Fruit fly (Drosophila melanogaster): Measurements from ENCODE around the gene Pdk1.

Gene Pdk1

dm6 chr3L:165981-166788 is 36.9 kb downstream of the Pdk1 start (continued):
- no peak for TF ChIP-seq CG8765 (GFP tag; IDR thresholded peaks at IDR 0.05)
- no peak for TF ChIP-seq Dek (tag; optimal IDR thresholded peaks at IDR 0.05)
- TF ChIP-seq Oaz (GFP tag; IDR thresholded peaks at IDR 0.05): no peak
- TF ChIP-seq CG11504 (tag; optimal IDR thresholded peaks at IDR 0.05): no peak
- TF ChIP-seq vvl (GFP tag; IDR thresholded peaks at IDR 0.05): no peak
- TF ChIP-seq CG11093 (GFP tag; IDR thresholded peaks at IDR 0.05): no peak
- no peak for TF ChIP-seq crc (GFP tag; optimal IDR thresholded peaks at IDR 0.05)
- no peak for TF ChIP-seq Dip2 (GFP tag; IDR thresholded peaks at IDR 0.05)
- TF ChIP-seq CG13424 (tag; optimal IDR thresholded peaks at IDR 0.05): peak; percentile 27
- no peak for TF ChIP-seq CG11398 (GFP tag; optimal IDR thresholded peaks at IDR 0.05)
- no peak for TF ChIP-seq CG7357 (GFP tag; IDR thresholded peaks at IDR 0.05)
- no peak for TF ChIP-seq Ptx1 (GFP tag; IDR thresholded peaks at IDR 0.05)
- TF ChIP-seq Sox102F (GFP tag; optimal IDR thresholded peaks at IDR 0.05): peak; percentile 3
- TF ChIP-seq Hr3 (GFP tag; optimal IDR thresholded peaks at IDR 0.05): no peak
- peak; percentile 30 for TF ChIP-seq phol (tag; optimal IDR thresholded peaks at IDR 0.05)
- no peak for TF ChIP-seq CG34224 (GFP tag; IDR thresholded peaks at IDR 0.05; ENCODE audit: partially characterized antibody)
- TF ChIP-seq ham (GFP tag; IDR thresholded peaks at IDR 0.05): no peak
- no peak for TF ChIP-seq Hsf (GFP tag; optimal IDR thresholded peaks at IDR 0.05)
- TF ChIP-seq tap (tag; optimal IDR thresholded peaks at IDR 0.05): no peak
- no peak for TF ChIP-seq CG11247 (GFP tag; IDR thresholded peaks at IDR 0.05)
- TF ChIP-seq CG7839 (tag; optimal IDR thresholded peaks at IDR 0.05): peak; percentile 25
- no peak for TF ChIP-seq CG9932 (GFP tag; IDR thresholded peaks at IDR 0.05)
- TF ChIP-seq CG16779 (GFP tag; IDR thresholded peaks at IDR 0.05): no peak
- TF ChIP-seq maf-S (GFP tag; optimal IDR thresholded peaks at IDR 0.05): no peak
- TF ChIP-seq dysf (GFP tag; IDR thresholded peaks at IDR 0.05): no peak
- TF ChIP-seq E2f2 (GFP tag; IDR thresholded peaks at IDR 0.05): 0 out of 2 replicates have a peak, but pooled peaks have one; percentile 17
- no peak for TF ChIP-seq HmgZ (tag; optimal IDR thresholded peaks at IDR 0.05)
- TF ChIP-seq dmrt99B (tag; optimal IDR thresholded peaks at IDR 0.05): peak; percentile 48
- TF ChIP-seq pita (GFP tag; optimal IDR thresholded peaks at IDR 0.05): no peak
- no peak for TF ChIP-seq cas (GFP tag; IDR thresholded peaks at IDR 0.05)
- TF ChIP-seq Drgx (GFP tag; IDR thresholded peaks at IDR 0.05): 0 out of 2 replicates have a peak, but pooled peaks have one; percentile 6
- no peak for TF ChIP-seq ash1 (GFP tag; optimal IDR thresholded peaks at IDR 0.05)
- no peak for TF ChIP-seq Bgb (GFP tag; IDR thresholded peaks at IDR 0.05; ENCODE audit: partially characterized antibody)
- no peak for TF ChIP-seq CG12299 (tag; optimal IDR thresholded peaks at IDR 0.05)
- no peak for TF ChIP-seq CrebB (tag; optimal IDR thresholded peaks at IDR 0.05)
- no peak for TF ChIP-seq Bdp1 (GFP tag; optimal IDR thresholded peaks at IDR 0.05)
- TF ChIP-seq her (GFP tag; optimal IDR thresholded peaks at IDR 0.05): no peak
- no peak for TF ChIP-seq CG32772 (GFP tag; IDR thresholded peaks at IDR 0.05)
- TF ChIP-seq CG4854 (GFP tag; optimal IDR thresholded peaks at IDR 0.05): no peak
- TF ChIP-seq CG4328 (GFP tag; optimal IDR thresholded peaks at IDR 0.05): no peak
- no peak for TF ChIP-seq zfh2 (GFP tag; optimal IDR thresholded peaks at IDR 0.05)
- TF ChIP-seq CG6813 (GFP tag; optimal IDR thresholded peaks at IDR 0.05): no peak
- TF ChIP-seq bab2 (GFP tag; optimal IDR thresholded peaks at IDR 0.05): no peak
- no peak for TF ChIP-seq Six4 (GFP tag; optimal IDR thresholded peaks at IDR 0.05)
- peak; percentile 37 for TF ChIP-seq CG8388 (GFP tag; optimal IDR thresholded peaks at IDR 0.05)
- no peak for TF ChIP-seq slbo (GFP tag; IDR thresholded peaks at IDR 0.05)
- TF ChIP-seq CG5245 (GFP tag; optimal IDR thresholded peaks at IDR 0.05): no peak
- no peak for TF ChIP-seq CG9727 (GFP tag; optimal IDR thresholded peaks at IDR 0.05)
- TF ChIP-seq kah (GFP tag; optimal IDR thresholded peaks at IDR 0.05): no peak
- TF ChIP-seq pum (GFP tag; optimal IDR thresholded peaks at IDR 0.05): no peak
- TF ChIP-seq CG1529 (GFP tag; optimal IDR thresholded peaks at IDR 0.05): no peak

Data from whole organism, embryonic.